Worm (Caenorhabditis elegans): ENCODE results near the gene irld-1.

Gene irld-1

ce11 chrV:4375807-4376564 lies 39.4 kb downstream of the irld-1 start, which contains the start of gene F32D1.7 (continued):
- TF ChIP-seq K11D2.4 (GFP tag; IDR thresholded peaks at IDR 0.05) (no peak), D2030.7 (GFP tag; IDR thresholded peaks at IDR 0.05) (peak; percentile 87), sptf-2 (GFP tag; optimal IDR thresholded peaks at IDR 0.05) (no peak), zfh-2 (GFP tag; conservative IDR thresholded peaks at IDR 0.05) (peak; percentile 69), dpl-1 (GFP tag; optimal IDR thresholded peaks at IDR 0.05) (peak; percentile 90), sea-2 (GFP tag; IDR thresholded peaks at IDR 0.05) (no peak), F10E7.11 (tag; optimal IDR thresholded peaks at IDR 0.05) (no peak), ets-4 (GFP tag; optimal IDR thresholded peaks at IDR 0.05) (no peak), ceh-91 (GFP tag; IDR thresholded peaks at IDR 0.05) (peak; percentile 91), let-526 (GFP tag; IDR thresholded peaks at IDR 0.05) (no peak), F52B5.7 (tag; optimal IDR thresholded peaks at IDR 0.05) (no peak), lir-1 (GFP tag; conservative IDR thresholded peaks at IDR 0.05) (no peak; the same call in 1 of the 2 replicates), snpc-1.3 (tag; optimal IDR thresholded peaks at IDR 0.05; ENCODE audit: insufficient read depth) (peak; percentile 36), attf-6 (GFP tag; IDR thresholded peaks at IDR 0.05) (no peak), snpc-4 (GFP tag; optimal IDR thresholded peaks at IDR 0.05) (peak; percentile 6), snpc-4 (tag; optimal IDR thresholded peaks at IDR 0.05) (peak in 1 of 4 experiments; percentile 14)

ce11 chrV:4377622-4378021 lies 41.1 kb downstream of the irld-1 start, which contains the start of gene F32D1.8:
Gene F32D1.8 (minus strand): TSS chrV:4377722.
- TF ChIP-seq nhr-27 (tag; optimal IDR thresholded peaks at IDR 0.05) = no peak
- no peak for TF ChIP-seq lag-1 (GFP tag; IDR thresholded peaks at IDR 0.05)
- no peak for TF ChIP-seq unc-62 (GFP tag; optimal IDR thresholded peaks at IDR 0.05)
- TF ChIP-seq ztf-6 (GFP tag; IDR thresholded peaks at IDR 0.05) = no peak
- no peak for TF ChIP-seq Y95B8A.8 (GFP tag; IDR thresholded peaks at IDR 0.05)
- no peak for TF ChIP-seq ceh-58 (GFP tag; IDR thresholded peaks at IDR 0.05)
- no peak for TF ChIP-seq let-526 (GFP tag; IDR thresholded peaks at IDR 0.05)
- TF ChIP-seq ceh-79 (tag; optimal IDR thresholded peaks at IDR 0.05) = no peak
- no peak for TF ChIP-seq mel-28 (tag; optimal IDR thresholded peaks at IDR 0.05; ENCODE audit: borderline replicate concordance)
- no peak for TF ChIP-seq hrde-1 (tag; optimal IDR thresholded peaks at IDR 0.05; ENCODE audit: borderline replicate concordance)
- TF ChIP-seq sdz-38 (tag; optimal IDR thresholded peaks at IDR 0.05) = no peak

ce11 chrV:4382298-4382697 lies 45.7 kb downstream of the irld-1 start, which contains the start of gene F13A2.1:
Gene F13A2.1 (minus strand): TSS chrV:4382398.
- TF ChIP-seq hmg-20 (GFP tag; IDR thresholded peaks at IDR 0.05) = no peak
- no peak for TF ChIP-seq B0019.2 (GFP tag; conservative IDR thresholded peaks at IDR 0.05)
- TF ChIP-seq efl-1 (GFP tag; optimal IDR thresholded peaks at IDR 0.05) = no peak
- TF ChIP-seq Y79H2A.3 (GFP tag; conservative IDR thresholded peaks at IDR 0.05) = no peak
- no peak for TF ChIP-seq madf-3 (GFP tag; IDR thresholded peaks at IDR 0.05)
- no peak for TF ChIP-seq ztf-28 (GFP tag; IDR thresholded peaks at IDR 0.05)
- TF ChIP-seq dox-1 (GFP tag; IDR thresholded peaks at IDR 0.05) = no peak
- TF ChIP-seq ztf-25 (GFP tag; IDR thresholded peaks at IDR 0.05) = no peak
- no peak for TF ChIP-seq snpc-1.1 (tag; optimal IDR thresholded peaks at IDR 0.05; ENCODE audit: insufficient read depth)
- no peak for TF ChIP-seq attf-5 (GFP tag; optimal IDR thresholded peaks at IDR 0.05)
- no peak for TF ChIP-seq unc-130 (GFP tag; optimal IDR thresholded peaks at IDR 0.05)
- TF ChIP-seq B0035.1 (tag; optimal IDR thresholded peaks at IDR 0.05) = no peak
- TF ChIP-seq F57C9.4 (tag; optimal IDR thresholded peaks at IDR 0.05) = no peak
- TF ChIP-seq lin-35 (GFP tag; optimal IDR thresholded peaks at IDR 0.05) = no peak

Measured in whole organism, young adult.